Fruit fly (Drosophila melanogaster) whole organism, prepupa: ENCODE results near the gene CG43084.
A peak's percentile ranks its signal among the peaks of the same experiment; 100 is the strongest.

Experiments used
- CG10669 ChIP-seq: fragments of 200-800 bp; sonication (Bioruptor generic); optimal IDR thresholded peaks from 3 replicates; lab custom pipeline; 2018; ENCODE audit warnings: missing biosample characterization, mild to moderate bottlenecking, missing genetic modification characterization, moderate library complexity
- CG11294 ChIP-seq: fragments of 200-800 bp; sonication (Bioruptor generic); IDR thresholded peaks from 2 replicates; pipeline ENCODE4 v1.3.6; 2022; ENCODE audit warnings: missing biosample characterization, missing genetic modification characterization
- CG11902 ChIP-seq: fragments of 200-800 bp; sonication (Bioruptor generic); optimal IDR thresholded peaks from 3 replicates; lab custom pipeline; 2016; ENCODE audit warnings: missing biosample characterization, missing genetic modification characterization
- CG15336 ChIP-seq: fragments of 200-800 bp; sonication (Bioruptor generic); IDR thresholded peaks from 2 replicates; pipeline ENCODE4 v1.3.6; 2022; ENCODE audit warnings: missing biosample characterization, missing genetic modification characterization
- CG16779 ChIP-seq: fragments of 200-800 bp; sonication (Bioruptor generic); optimal IDR thresholded peaks from 3 replicates; lab custom pipeline; 2017; ENCODE audit warnings: missing biosample characterization, mild to moderate bottlenecking, missing genetic modification characterization
- CG31627 ChIP-seq: fragments of 200-800 bp; sonication (Bioruptor generic); optimal IDR thresholded peaks from 3 replicates; lab custom pipeline; 2016; ENCODE audit warnings: missing biosample characterization, missing genetic modification characterization
- CG32006 ChIP-seq: fragments of 200-800 bp; sonication (Bioruptor generic); optimal IDR thresholded peaks from 3 replicates; lab custom pipeline; 2017; ENCODE audit warnings: missing biosample characterization, mild to moderate bottlenecking, missing genetic modification characterization
- CG34406 ChIP-seq: fragments of 200-800 bp; sonication (Bioruptor generic); optimal IDR thresholded peaks from 3 replicates; lab custom pipeline; 2016; ENCODE audit warnings: missing biosample characterization, missing genetic modification characterization
- CG3919 ChIP-seq: fragments of 200-800 bp; sonication (Bioruptor generic); optimal IDR thresholded peaks from 3 replicates; lab custom pipeline; 2016; ENCODE audit warnings: missing biosample characterization, missing genetic modification characterization
- CG4318 ChIP-seq: fragments of 200-800 bp; sonication (Bioruptor generic); optimal IDR thresholded peaks from 3 replicates; lab custom pipeline; 2017; ENCODE audit warnings: missing biosample characterization, mild to moderate bottlenecking, missing genetic modification characterization
- CG6276 ChIP-seq: fragments of 200-800 bp; sonication (Bioruptor generic); optimal IDR thresholded peaks from 2 replicates; lab custom pipeline; 2017; ENCODE audit warnings: missing biosample characterization, mild to moderate bottlenecking, missing genetic modification characterization
- CG6792 ChIP-seq: fragments of 200-800 bp; sonication (Bioruptor generic); optimal IDR thresholded peaks from 3 replicates; lab custom pipeline; 2016; ENCODE audit warnings: missing biosample characterization, missing genetic modification characterization
- CG6808 ChIP-seq: fragments of 200-800 bp; sonication (Bioruptor generic); optimal IDR thresholded peaks from 3 replicates; lab custom pipeline; 2017; ENCODE audit warnings: missing biosample characterization, missing genetic modification characterization, mild to moderate bottlenecking, moderate library complexity, missing genetic modification reagents
- CG7368 ChIP-seq: fragments of 200-800 bp; sonication (Bioruptor generic); optimal IDR thresholded peaks from 3 replicates; lab custom pipeline; 2016; ENCODE audit warnings: missing biosample characterization, missing genetic modification characterization
- CG8632 ChIP-seq: fragments of 200-800 bp; sonication (Bioruptor generic); optimal IDR thresholded peaks from 3 replicates; lab custom pipeline; 2016; ENCODE audit warnings: missing biosample characterization, missing genetic modification characterization
- Eip78C ChIP-seq: fragments of 200-800 bp; sonication (Bioruptor generic); peaks from one replicate; lab custom pipeline; 2016; ENCODE audit warnings: missing biosample characterization, missing genetic modification characterization
- Eip93F ChIP-seq: fragments of 200-800 bp; sonication (Bioruptor generic); optimal IDR thresholded peaks from 2 replicates; lab custom pipeline; 2016; ENCODE audit warnings: missing biosample characterization, mild to moderate bottlenecking, missing genetic modification characterization
- Ets21C ChIP-seq: fragments of 200-800 bp; sonication (Bioruptor generic); optimal IDR thresholded peaks from 3 replicates; lab custom pipeline; 2016; ENCODE audit warnings: missing biosample characterization, missing genetic modification characterization
- Gug ChIP-seq: fragments of 200-800 bp; sonication (Bioruptor generic); IDR thresholded peaks from 2 replicates; pipeline ENCODE4 v1.3.6; 2022; ENCODE audit warnings: missing biosample characterization, missing genetic modification characterization
- Hr38 ChIP-seq: sonication (Bioruptor generic); optimal IDR thresholded peaks from 2 replicates; lab custom pipeline; 2016; ENCODE audit warnings: missing biosample characterization, missing genetic modification characterization
- Hr4 ChIP-seq: fragments of 200-800 bp; sonication (Bioruptor generic); optimal IDR thresholded peaks from 3 replicates; lab custom pipeline; 2016; ENCODE audit warnings: missing biosample characterization, missing genetic modification characterization
- Met ChIP-seq: fragments of 200-800 bp; sonication (Bioruptor generic); optimal IDR thresholded peaks from 3 replicates; lab custom pipeline; 2016; ENCODE audit warnings: missing biosample characterization, missing genetic modification characterization
- Smox ChIP-seq: fragments of 200-800 bp; sonication (Bioruptor generic); optimal IDR thresholded peaks from 3 replicates; lab custom pipeline; 2016; ENCODE audit warnings: missing biosample characterization, missing genetic modification characterization
- Sox15 ChIP-seq: fragments of 200-800 bp; sonication (Bioruptor generic); optimal IDR thresholded peaks from 3 replicates; lab custom pipeline; 2016; ENCODE audit warnings: missing biosample characterization, missing genetic modification characterization
- achi ChIP-seq: fragments of 200-800 bp; sonication (Bioruptor generic); optimal IDR thresholded peaks from 3 replicates; lab custom pipeline; 2016; ENCODE audit warnings: missing biosample characterization, missing genetic modification characterization
- cyc ChIP-seq: fragments of 200-800 bp; sonication (Bioruptor generic); optimal IDR thresholded peaks from 3 replicates; lab custom pipeline; 2016; ENCODE audit warnings: missing biosample characterization, missing genetic modification characterization
- dsx ChIP-seq: fragments of 200-800 bp; optimal IDR thresholded peaks from 3 replicates; lab custom pipeline; 2019; ENCODE audit warnings: missing biosample characterization, mild to moderate bottlenecking, missing genetic modification characterization, moderate library complexity; ENCODE audit not compliant: poor library complexity, severe bottlenecking
- fd59A ChIP-seq: fragments of 200-800 bp; sonication (Bioruptor generic); optimal IDR thresholded peaks from 2 replicates; lab custom pipeline; 2017; ENCODE audit warnings: missing biosample characterization, mild to moderate bottlenecking, missing genetic modification characterization, missing genetic modification reagents
- fkh ChIP-seq: fragments of 200-800 bp; sonication (Bioruptor generic); optimal IDR thresholded peaks from 3 replicates; lab custom pipeline; 2017; ENCODE audit warnings: missing biosample characterization, mild to moderate bottlenecking, missing genetic modification characterization, moderate library complexity
- net ChIP-seq: fragments of 200-800 bp; sonication (Bioruptor generic); optimal IDR thresholded peaks from 3 replicates; lab custom pipeline; 2016; ENCODE audit warnings: missing biosample characterization, missing genetic modification characterization
- pdm3 ChIP-seq: fragments of 200-800 bp; sonication (Bioruptor generic); optimal IDR thresholded peaks from 3 replicates; lab custom pipeline; 2016; ENCODE audit warnings: missing biosample characterization, missing genetic modification characterization
- spab ChIP-seq: fragments of 200-800 bp; sonication (Bioruptor generic); optimal IDR thresholded peaks from 2 replicates; lab custom pipeline; 2017; ENCODE audit warnings: missing biosample characterization, mild to moderate bottlenecking, missing genetic modification characterization, missing genetic modification reagents
- ss ChIP-seq, 2 experiments: fragments of 200-800 bp; sonication (Bioruptor generic); optimal IDR thresholded peaks; 2 replicates in 1 of 2; 3 replicates in 1 of 2; lab custom pipeline; 2017 to 2018; ENCODE audit warnings: mild to moderate bottlenecking in 2 of 2, missing biosample characterization in 2 of 2, missing genetic modification characterization in 2 of 2, moderate library complexity in 1 of 2
- svp ChIP-seq: fragments of 200-800 bp; sonication (Bioruptor generic); peaks from one replicate; lab custom pipeline; 2016; ENCODE audit warnings: missing biosample characterization, missing genetic modification characterization

Gene CG43084

dm6 chr3L:15687802-15688201 is 37.1 kb downstream of the CG43084 start, which contains the start of gene CG34452:
Gene CG34452, minus strand, starts transcription at chr3L:15687902.
- TF ChIP-seq Sox15 (GFP tag; lab: Kevin White, UChicago) (no peak), CG11902 (no peak), Gug (no peak), fkh (GFP tag; lab: Kevin White, UChicago) (no peak), ss (GFP tag; optimal IDR thresholded peaks at IDR 0.05; lab: Kevin White, UChicago) (no peak), CG16779 (tag; lab: Kevin White, UChicago) (no peak), CG4318 (GFP tag; lab: Kevin White, UChicago) (no peak), Hr38 (GFP tag; lab: Kevin White, UChicago) (no peak), CG34406 (no peak), spab (GFP tag; lab: Kevin White, UChicago) (no peak), Ets21C (GFP tag; lab: Kevin White, UChicago) (no peak), achi (no peak), CG7368 (GFP tag; lab: Kevin White, UChicago) (no peak), CG15336 (no peak), CG10669 (GFP tag; lab: Kevin White, UChicago) (no peak), dsx (GFP tag; lab: Kevin White, UChicago) (no peak)

dm6 chr3L:15689518-15689917 is 38.9 kb downstream of the CG43084 start:
- no peak for TF ChIP-seq pdm3 (GFP tag; lab: Kevin White, UChicago)
- TF ChIP-seq Hr4 (GFP tag; lab: Kevin White, UChicago) = no peak
- TF ChIP-seq fkh (GFP tag; lab: Kevin White, UChicago) = peak; percentile 87
- TF ChIP-seq Gug = no peak
- no peak for TF ChIP-seq CG34406
- TF ChIP-seq net (GFP tag; lab: Kevin White, UChicago) = no peak
- TF ChIP-seq CG6792 (GFP tag; lab: Kevin White, UChicago) = no peak

- TF ChIP-seq cyc (GFP tag; lab: Kevin White, UChicago) (peak; percentile 18), Eip78C (GFP tag; lab: Kevin White, UChicago) (no peak), fkh (GFP tag; lab: Kevin White, UChicago) (peak; percentile 60), svp (peak; percentile 77), CG10669 (GFP tag; lab: Kevin White, UChicago) (no peak), Eip93F (GFP tag; lab: Kevin White, UChicago) (no peak), Met (GFP tag; lab: Kevin White, UChicago) (peak; percentile 68)
Observed at dm6 chr3L:15690711-15691591, 40.3 kb downstream of the CG43084 start.

dm6 chr3L:15691968-15692367 is 41.3 kb downstream of the CG43084 start, which contains the start of gene CG34451:
Gene CG34451, minus strand, starts transcription at chr3L:15692068.
- no peak for TF ChIP-seq CG6808
- no peak for TF ChIP-seq Hr38 (GFP tag; lab: Kevin White, UChicago)
- TF ChIP-seq CG8632 (GFP tag; lab: Kevin White, UChicago) = no peak
- TF ChIP-seq CG11294 (GFP tag; lab: Robert Waterston, UW) = no peak
- TF ChIP-seq CG3919 = no peak
- no peak for TF ChIP-seq fd59A (GFP tag; lab: Kevin White, UChicago)
- TF ChIP-seq CG11902 = no peak
- TF ChIP-seq Smox (GFP tag; lab: Kevin White, UChicago) = no peak
- TF ChIP-seq, all 60 proteins: peak for 0

- TF ChIP-seq CG32006 (GFP tag; lab: Kevin White, UChicago) (no peak), svp (no peak), CG31627 (no peak), CG4318 (GFP tag; lab: Kevin White, UChicago) (no peak), CG6276 (GFP tag; lab: Kevin White, UChicago) (no peak)
Observed at dm6 chr3L:15692388-15692787, 41.7 kb downstream of the CG43084 start.
